Fruit fly (Drosophila melanogaster) whole organism, wandering third instar larva: Measurements from ENCODE around the gene Fuca.

ENCODE experiments used
- Abd-B ChIP-seq: fragments of >200 bp; optimal IDR thresholded peaks from 2 replicates; lab custom pipeline; 2017; ENCODE audit warnings: missing biosample characterization, missing genetic modification characterization
- CG32264 ChIP-seq: fragments of 200-800 bp; sonication (Bioruptor generic); optimal IDR thresholded peaks from 2 replicates; lab custom pipeline; 2016; ENCODE audit warnings: missing biosample characterization, missing genetic modification characterization
- CG9705 ChIP-seq: fragments of 200-800 bp; sonication (Bioruptor generic); optimal IDR thresholded peaks from 2 replicates; lab custom pipeline; 2018; ENCODE audit warnings: missing biosample characterization, mild to moderate bottlenecking, missing genetic modification characterization
- CrebA ChIP-seq: fragments of 200-800 bp; sonication (Bioruptor generic); optimal IDR thresholded peaks from 2 replicates; lab custom pipeline; 2016; ENCODE audit warnings: missing biosample characterization, mild to moderate bottlenecking, missing genetic modification characterization, borderline replicate concordance
- Dfd ChIP-seq: fragments of >200 bp; optimal IDR thresholded peaks from 2 replicates; lab custom pipeline; 2017; ENCODE audit warnings: missing biosample characterization, missing genetic modification characterization
- Dif ChIP-seq: fragments of 200-275, 200-300 bp; sonication (Bioruptor generic); optimal IDR thresholded peaks from 2 replicates; lab custom pipeline; 2018; ENCODE audit warnings: missing biosample characterization, missing genetic modification characterization; ENCODE audit not compliant: partially characterized antibody
- GATAd ChIP-seq: sonication (Bioruptor generic); optimal IDR thresholded peaks from 2 replicates; lab custom pipeline; 2016; ENCODE audit warnings: missing biosample characterization, missing genetic modification characterization
- Hnf4 ChIP-seq: fragments of 200-800 bp; sonication (Bioruptor generic); optimal IDR thresholded peaks from 2 replicates; lab custom pipeline; 2016; ENCODE audit warnings: missing biosample characterization, mild to moderate bottlenecking, missing genetic modification characterization
- Hr78 ChIP-seq: fragments of >200 bp; optimal IDR thresholded peaks from 2 replicates; lab custom pipeline; 2017; ENCODE audit warnings: missing biosample characterization, missing genetic modification characterization
- Hr83 ChIP-seq: fragments of 200-300 bp; sonication (Bioruptor generic); optimal IDR thresholded peaks from 2 replicates; lab custom pipeline; 2016; ENCODE audit warnings: missing biosample characterization, mild to moderate bottlenecking, missing genetic modification characterization, moderate library complexity; ENCODE audit not compliant: poor library complexity, severe bottlenecking
- Mio ChIP-seq: sonication (Bioruptor generic); optimal IDR thresholded peaks from 2 replicates; lab custom pipeline; 2016; ENCODE audit warnings: missing biosample characterization, missing genetic modification characterization
- Myc ChIP-seq: fragments of >200 bp; optimal IDR thresholded peaks from 2 replicates; lab custom pipeline; 2017
- N ChIP-seq: fragments of >200 bp; optimal IDR thresholded peaks from 2 replicates; lab custom pipeline; 2018; ENCODE audit warnings: missing biosample characterization, missing external identifiers, missing genetic modification characterization
- OdsH ChIP-seq: fragments of 200-800 bp; sonication (Bioruptor generic); optimal IDR thresholded peaks from 2 replicates; lab custom pipeline; 2016; ENCODE audit warnings: missing biosample characterization, mild to moderate bottlenecking, missing genetic modification characterization
- Rel ChIP-seq, 2 experiments: fragments of 200-800 bp; sonication (Bioruptor generic) in 1 of 2; optimal IDR thresholded peaks; 2 replicates in 1 of 2; 3 replicates in 1 of 2; lab custom pipeline; 2016 to 2019; ENCODE audit warnings: mild to moderate bottlenecking in 2 of 2, missing biosample characterization in 2 of 2, missing genetic modification characterization in 2 of 2, moderate library complexity in 1 of 2
- Sp1 ChIP-seq: fragments of 200-800 bp; sonication (Bioruptor generic); optimal IDR thresholded peaks from 3 replicates; lab custom pipeline; 2019; ENCODE audit warnings: missing biosample characterization, mild to moderate bottlenecking, missing genetic modification characterization, moderate library complexity
- Vsx2 ChIP-seq: fragments of 200-300, 225-300 bp; sonication (Bioruptor generic); optimal IDR thresholded peaks from 2 replicates; lab custom pipeline; 2018; ENCODE audit warnings: missing biosample characterization, missing genetic modification characterization; ENCODE audit not compliant: partially characterized antibody
- dl ChIP-seq, 2 experiments: fragments of 175-275, 200-275 bp in 1 of 2; fragments of 200-275 bp in 1 of 2; sonication (Bioruptor generic); optimal IDR thresholded peaks; lab custom pipeline; 2018; ENCODE audit warnings: mild to moderate bottlenecking in 2 of 2, missing biosample characterization in 2 of 2, missing genetic modification characterization in 2 of 2, moderate library complexity in 2 of 2; ENCODE audit not compliant: partially characterized antibody in 2 of 2, insufficient read depth in 1 of 2
- dmrt93B ChIP-seq: fragments of 200-800 bp; sonication (Bioruptor generic); optimal IDR thresholded peaks from 2 replicates; lab custom pipeline; 2018; ENCODE audit warnings: missing biosample characterization, mild to moderate bottlenecking, missing genetic modification characterization
- dsf ChIP-seq: sonication (Bioruptor generic); optimal IDR thresholded peaks from 2 replicates; lab custom pipeline; 2016; ENCODE audit warnings: missing biosample characterization, missing genetic modification characterization, borderline replicate concordance
- foxo ChIP-seq, 2 experiments: fragments of 200-800 bp; sonication (Bioruptor generic); optimal IDR thresholded peaks; 2 replicates in 1 of 2; 3 replicates in 1 of 2; lab custom pipeline; 2016 to 2017; ENCODE audit warnings: missing biosample characterization in 2 of 2, missing genetic modification characterization in 2 of 2
- h ChIP-seq: fragments of 200-800 bp; sonication (Bioruptor generic); optimal IDR thresholded peaks from 3 replicates; lab custom pipeline; 2016; ENCODE audit warnings: missing biosample characterization, mild to moderate bottlenecking, missing genetic modification characterization
- jim ChIP-seq: fragments of 175-275, 200-325 bp; sonication (Bioruptor generic); optimal IDR thresholded peaks from 2 replicates; lab custom pipeline; 2016; ENCODE audit warnings: missing biosample characterization, mild to moderate bottlenecking, missing genetic modification characterization
- lola ChIP-seq: fragments of >200 bp; optimal IDR thresholded peaks from 2 replicates; lab custom pipeline; 2017; ENCODE audit warnings: missing biosample characterization, missing genetic modification characterization
- pan ChIP-seq: fragments of >200 bp; optimal IDR thresholded peaks from 2 replicates; lab custom pipeline; 2017
- psq ChIP-seq: fragments of 200-800 bp; sonication (Bioruptor generic); optimal IDR thresholded peaks from 3 replicates; lab custom pipeline; 2017; ENCODE audit warnings: missing biosample characterization, mild to moderate bottlenecking, missing genetic modification characterization, moderate library complexity
- rgr ChIP-seq: fragments of 200-800 bp; sonication (Bioruptor generic); optimal IDR thresholded peaks from 3 replicates; lab custom pipeline; 2016; ENCODE audit warnings: missing biosample characterization, mild to moderate bottlenecking, missing genetic modification characterization
- sage ChIP-seq: fragments of 200-800 bp; sonication (Bioruptor generic); optimal IDR thresholded peaks from 2 replicates; lab custom pipeline; 2016; ENCODE audit warnings: missing biosample characterization, mild to moderate bottlenecking, missing genetic modification characterization
- sv ChIP-seq: fragments of 200-800 bp; sonication (Bioruptor generic); optimal IDR thresholded peaks from 3 replicates; lab custom pipeline; 2016; ENCODE audit warnings: missing biosample characterization, missing genetic modification characterization
- tai ChIP-seq: sonication (Bioruptor generic); optimal IDR thresholded peaks from 2 replicates; lab custom pipeline; 2016; ENCODE audit warnings: missing biosample characterization, missing genetic modification characterization
- usp ChIP-seq: fragments of >200 bp; optimal IDR thresholded peaks from 2 replicates; lab custom pipeline; 2017; ENCODE audit warnings: missing biosample characterization, missing genetic modification characterization
- woc ChIP-seq: sonication (Bioruptor generic); optimal IDR thresholded peaks from 2 replicates; lab custom pipeline; 2016; ENCODE audit warnings: missing biosample characterization, mild to moderate bottlenecking, missing genetic modification characterization

Fuca gene

DNA sequence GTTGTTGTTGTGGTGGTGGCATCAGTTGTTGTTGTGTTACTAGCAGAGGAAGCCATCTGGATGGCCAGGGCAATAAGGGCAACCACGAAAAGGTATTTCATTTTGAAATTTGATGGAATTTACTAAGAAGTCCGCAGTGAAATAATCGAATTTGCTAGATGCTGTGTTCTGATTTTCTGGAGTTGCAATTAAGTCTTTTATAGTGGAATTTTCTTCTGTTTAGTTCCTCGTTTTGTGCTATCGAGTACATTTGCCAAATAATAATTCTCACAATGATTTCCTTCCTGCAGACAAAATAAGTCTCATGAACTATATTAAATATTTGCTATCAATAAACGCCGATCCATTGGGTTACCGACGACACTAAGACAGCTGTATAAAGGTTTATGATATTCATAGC lies 12.0 kb downstream of the Fuca start, which contains the start of gene CG33272:
TSS of gene CG33272 (minus strand) at position 101 of the 400 bp plus-strand sequence.
- TF ChIP-seq Dif (GFP tag; lab: Kevin White, UChicago) = no peak
- TF ChIP-seq rgr = no peak
- no peak for TF ChIP-seq Hr83 (GFP tag; lab: Kevin White, UChicago)
- TF ChIP-seq lola (GFP tag; lab: Kevin White, UChicago) = no peak
- TF ChIP-seq Sp1 (GFP tag; lab: Kevin White, UChicago) = no peak
- TF ChIP-seq Dfd (GFP tag; lab: Kevin White, UChicago) = no peak
- TF ChIP-seq Abd-B (GFP tag; lab: Kevin White, UChicago) = no peak
- no peak for TF ChIP-seq Mio (GFP tag; lab: Kevin White, UChicago)
- no peak for TF ChIP-seq dmrt93B (GFP tag; lab: Kevin White, UChicago)
- TF ChIP-seq pan (lab: Kevin White, UChicago) = no peak
- no peak for TF ChIP-seq sv
- TF ChIP-seq Rel (GFP tag; optimal IDR thresholded peaks at IDR 0.05; lab: Kevin White, UChicago) = no peak
- TF ChIP-seq Rel (tag; optimal IDR thresholded peaks at IDR 0.05; lab: Kevin White, UChicago) = no peak
- no peak for TF ChIP-seq usp
- TF ChIP-seq dl (GFP tag; optimal IDR thresholded peaks at IDR 0.05; lab: Kevin White, UChicago; ENCODE audit: insufficient read depth in 1 of 2, partially characterized antibody in 2 of 2) = no peak

DNA sequence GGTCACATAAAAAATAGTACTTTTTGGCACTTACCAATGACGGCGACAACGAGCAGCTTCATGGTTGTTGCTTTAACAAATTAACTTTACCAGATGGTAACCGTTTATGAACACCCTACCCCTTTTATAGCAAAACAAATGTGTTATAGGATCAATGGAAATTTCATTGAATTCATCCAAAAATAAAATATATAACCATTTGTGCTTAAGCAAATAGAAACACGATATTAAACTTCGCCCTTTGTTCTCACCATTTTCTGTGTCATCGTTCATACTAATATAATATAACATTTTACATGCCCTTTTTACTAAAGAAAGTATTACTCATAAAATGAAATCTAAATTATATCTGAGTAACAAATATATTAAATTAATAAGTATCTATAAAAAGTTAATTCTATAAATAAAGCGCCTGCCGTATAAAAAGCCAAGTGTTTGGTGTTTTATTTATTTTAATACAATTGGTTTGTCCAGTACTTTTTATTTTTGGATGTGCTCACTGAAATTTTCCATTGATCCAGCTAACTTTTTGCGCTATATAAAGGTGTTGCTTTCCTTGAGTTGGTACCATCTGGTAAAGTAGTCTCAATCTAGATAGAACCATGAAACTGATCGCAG lies 13.1 kb downstream of the Fuca start, which contains the start of the genes Sgs8 and Sgs7:
TSS of gene Sgs8 (minus strand) at position 101 of the 618 bp plus-strand sequence.
TSS of gene Sgs7 (plus strand) at position 568 of the 618 bp plus-strand sequence.
- TF ChIP-seq dl (GFP tag; optimal IDR thresholded peaks at IDR 0.05; lab: Kevin White, UChicago; ENCODE audit: insufficient read depth in 1 of 2, partially characterized antibody in 2 of 2) = no peak
- no peak for TF ChIP-seq woc (GFP tag; lab: Kevin White, UChicago)
- no peak for TF ChIP-seq pan (lab: Kevin White, UChicago)
- TF ChIP-seq dmrt93B (GFP tag; lab: Kevin White, UChicago) = no peak
- no peak for TF ChIP-seq h (GFP tag; lab: Kevin White, UChicago)
- TF ChIP-seq tai (GFP tag; lab: Kevin White, UChicago) = no peak
- no peak for TF ChIP-seq Rel (GFP tag; optimal IDR thresholded peaks at IDR 0.05; lab: Kevin White, UChicago)
- no peak for TF ChIP-seq Rel (tag; optimal IDR thresholded peaks at IDR 0.05; lab: Kevin White, UChicago)
- TF ChIP-seq dsf (GFP tag; lab: Kevin White, UChicago) = no peak
- TF ChIP-seq CG32264 (GFP tag; lab: Kevin White, UChicago) = no peak
- TF ChIP-seq sage (GFP tag; lab: Kevin White, UChicago) = no peak
- TF ChIP-seq Hr78 (GFP tag; lab: Kevin White, UChicago) = no peak
- no peak for TF ChIP-seq Myc (lab: Kevin White, UChicago)
- no peak for TF ChIP-seq foxo (GFP tag; optimal IDR thresholded peaks at IDR 0.05; lab: Kevin White, UChicago)
- no peak for TF ChIP-seq Hnf4 (GFP tag; lab: Kevin White, UChicago)
- TF ChIP-seq usp = no peak

DNA sequence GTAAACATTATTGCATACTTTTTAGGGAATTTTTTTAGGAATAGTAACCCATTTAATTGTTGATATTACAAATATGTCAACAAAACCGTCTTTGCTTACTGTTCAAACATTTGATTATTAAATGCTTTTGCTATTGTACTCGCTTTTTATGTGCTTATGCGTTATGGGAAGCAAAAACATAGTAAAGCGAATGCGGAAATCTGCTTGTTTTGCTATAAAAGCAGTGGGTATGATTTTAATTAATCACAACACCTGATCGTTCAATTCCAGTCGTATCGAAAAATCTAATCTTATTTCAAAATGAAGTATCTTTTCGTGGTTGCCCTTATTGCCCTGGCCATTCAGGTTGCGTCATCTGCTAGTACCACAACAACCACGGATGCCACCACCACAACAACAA lies 14.2 kb downstream of the Fuca start, which contains the start of gene CG33500:
TSS of gene CG33500 (plus strand) at position 301 of the 400 bp plus-strand sequence.
- TF ChIP-seq dmrt93B (GFP tag; lab: Kevin White, UChicago) = no peak
- TF ChIP-seq Rel (GFP tag; optimal IDR thresholded peaks at IDR 0.05; lab: Kevin White, UChicago) = no peak
- no peak for TF ChIP-seq Rel (tag; optimal IDR thresholded peaks at IDR 0.05; lab: Kevin White, UChicago)
- no peak for TF ChIP-seq CG9705
- TF ChIP-seq GATAd (GFP tag; lab: Kevin White, UChicago) = no peak
- no peak for TF ChIP-seq jim (GFP tag; lab: Kevin White, UChicago)
- TF ChIP-seq pan (lab: Kevin White, UChicago) = no peak
- TF ChIP-seq OdsH (GFP tag; lab: Kevin White, UChicago) = no peak
- TF ChIP-seq lola (GFP tag; lab: Kevin White, UChicago) = no peak
- TF ChIP-seq N (GFP tag; lab: Kevin White, UChicago) = no peak
- no peak for TF ChIP-seq psq
- no peak for TF ChIP-seq CrebA (GFP tag; lab: Kevin White, UChicago)
- TF ChIP-seq Vsx2 (GFP tag; lab: Kevin White, UChicago) = no peak
- no peak for TF ChIP-seq dl (GFP tag; optimal IDR thresholded peaks at IDR 0.05; lab: Kevin White, UChicago; ENCODE audit: insufficient read depth in 1 of 2, partially characterized antibody in 2 of 2)
- no peak for TF ChIP-seq woc (GFP tag; lab: Kevin White, UChicago)
- no peak for TF ChIP-seq Sp1 (GFP tag; lab: Kevin White, UChicago)
